Fruit fly (Drosophila melanogaster) whole organism, prepupa: ENCODE data around the gene CG31445.

ENCODE experiments used
- CG10631 ChIP-seq: fragments of 200-800 bp; sonication (Bioruptor generic); optimal IDR thresholded peaks from 2 replicates; lab custom pipeline; 2016; ENCODE audit warnings: missing biosample characterization, missing genetic modification characterization
- CG10669 ChIP-seq: fragments of 200-800 bp; sonication (Bioruptor generic); optimal IDR thresholded peaks from 3 replicates; lab custom pipeline; 2018; ENCODE audit warnings: missing biosample characterization, mild to moderate bottlenecking, missing genetic modification characterization, moderate library complexity
- CG11294 ChIP-seq: fragments of 200-800 bp; sonication (Bioruptor generic); IDR thresholded peaks from 2 replicates; pipeline ENCODE4 v1.3.6; 2022; ENCODE audit warnings: missing biosample characterization, missing genetic modification characterization
- CG11762 ChIP-seq: fragments of 200-800 bp; sonication (Bioruptor generic); optimal IDR thresholded peaks from 3 replicates; lab custom pipeline; 2016; ENCODE audit warnings: missing biosample characterization, missing genetic modification characterization; ENCODE audit not compliant: insufficient read depth
- CG11902 ChIP-seq: fragments of 200-800 bp; sonication (Bioruptor generic); optimal IDR thresholded peaks from 3 replicates; lab custom pipeline; 2016; ENCODE audit warnings: missing biosample characterization, missing genetic modification characterization
- CG15336 ChIP-seq: fragments of 200-800 bp; sonication (Bioruptor generic); IDR thresholded peaks from 2 replicates; pipeline ENCODE4 v1.3.6; 2022; ENCODE audit warnings: missing biosample characterization, missing genetic modification characterization
- CG1621 ChIP-seq: fragments of 200-800 bp; sonication (Bioruptor generic); optimal IDR thresholded peaks from 3 replicates; lab custom pipeline; 2018; ENCODE audit warnings: missing biosample characterization, mild to moderate bottlenecking, missing genetic modification characterization
- CG16779 ChIP-seq: fragments of 200-800 bp; sonication (Bioruptor generic); optimal IDR thresholded peaks from 3 replicates; lab custom pipeline; 2017; ENCODE audit warnings: missing biosample characterization, mild to moderate bottlenecking, missing genetic modification characterization
- CG31627 ChIP-seq: fragments of 200-800 bp; sonication (Bioruptor generic); optimal IDR thresholded peaks from 3 replicates; lab custom pipeline; 2016; ENCODE audit warnings: missing biosample characterization, missing genetic modification characterization
- CG32006 ChIP-seq: fragments of 200-800 bp; sonication (Bioruptor generic); optimal IDR thresholded peaks from 3 replicates; lab custom pipeline; 2017; ENCODE audit warnings: missing biosample characterization, mild to moderate bottlenecking, missing genetic modification characterization
- CG34406 ChIP-seq: fragments of 200-800 bp; sonication (Bioruptor generic); optimal IDR thresholded peaks from 3 replicates; lab custom pipeline; 2016; ENCODE audit warnings: missing biosample characterization, missing genetic modification characterization
- CG4318 ChIP-seq: fragments of 200-800 bp; sonication (Bioruptor generic); optimal IDR thresholded peaks from 3 replicates; lab custom pipeline; 2017; ENCODE audit warnings: missing biosample characterization, mild to moderate bottlenecking, missing genetic modification characterization
- CG6163 ChIP-seq: fragments of 200-800 bp; sonication (Bioruptor generic); IDR thresholded peaks from 3 replicates; pipeline ENCODE4 v1.3.6; 2022; ENCODE audit warnings: missing biosample characterization, missing genetic modification characterization
- CG6276 ChIP-seq: fragments of 200-800 bp; sonication (Bioruptor generic); optimal IDR thresholded peaks from 2 replicates; lab custom pipeline; 2017; ENCODE audit warnings: missing biosample characterization, mild to moderate bottlenecking, missing genetic modification characterization
- CG6854 ChIP-seq: fragments of 200-800 bp; sonication (Bioruptor generic); optimal IDR thresholded peaks from 2 replicates; lab custom pipeline; 2017; ENCODE audit warnings: missing biosample characterization, mild to moderate bottlenecking, missing genetic modification characterization
- CG7368 ChIP-seq: fragments of 200-800 bp; sonication (Bioruptor generic); optimal IDR thresholded peaks from 3 replicates; lab custom pipeline; 2016; ENCODE audit warnings: missing biosample characterization, missing genetic modification characterization
- CG8119 ChIP-seq: fragments of 200-800 bp; sonication (Bioruptor generic); IDR thresholded peaks from 3 replicates; pipeline ENCODE4 v1.3.6; 2022; ENCODE audit warnings: missing biosample characterization, missing genetic modification characterization
- CG8319 ChIP-seq: fragments of 200-800 bp; sonication (Bioruptor generic); optimal IDR thresholded peaks from 3 replicates; lab custom pipeline; 2016; ENCODE audit warnings: missing biosample characterization, missing genetic modification characterization
- CG8632 ChIP-seq: fragments of 200-800 bp; sonication (Bioruptor generic); optimal IDR thresholded peaks from 3 replicates; lab custom pipeline; 2016; ENCODE audit warnings: missing biosample characterization, missing genetic modification characterization
- CG9139 ChIP-seq: fragments of 200-800 bp; sonication (Bioruptor generic); optimal IDR thresholded peaks from 3 replicates; lab custom pipeline; 2017; ENCODE audit warnings: missing biosample characterization, mild to moderate bottlenecking, missing genetic modification characterization
- Eip75B ChIP-seq: fragments of 200-800 bp; sonication (Bioruptor generic); optimal IDR thresholded peaks from 3 replicates; lab custom pipeline; 2016; ENCODE audit warnings: missing biosample characterization, missing genetic modification characterization
- Eip78C ChIP-seq: fragments of 200-800 bp; sonication (Bioruptor generic); peaks from one replicate; lab custom pipeline; 2016; ENCODE audit warnings: missing biosample characterization, missing genetic modification characterization
- Eip93F ChIP-seq: fragments of 200-800 bp; sonication (Bioruptor generic); optimal IDR thresholded peaks from 2 replicates; lab custom pipeline; 2016; ENCODE audit warnings: missing biosample characterization, mild to moderate bottlenecking, missing genetic modification characterization
- Ets21C ChIP-seq: fragments of 200-800 bp; sonication (Bioruptor generic); optimal IDR thresholded peaks from 3 replicates; lab custom pipeline; 2016; ENCODE audit warnings: missing biosample characterization, missing genetic modification characterization
- Ets96B ChIP-seq: fragments of 200-800 bp; optimal IDR thresholded peaks from 2 replicates; lab custom pipeline; 2019; ENCODE audit warnings: missing biosample characterization, mild to moderate bottlenecking, missing genetic modification characterization, moderate library complexity
- Gug ChIP-seq: fragments of 200-800 bp; sonication (Bioruptor generic); IDR thresholded peaks from 2 replicates; pipeline ENCODE4 v1.3.6; 2022; ENCODE audit warnings: missing biosample characterization, missing genetic modification characterization
- Hr38 ChIP-seq: sonication (Bioruptor generic); optimal IDR thresholded peaks from 2 replicates; lab custom pipeline; 2016; ENCODE audit warnings: missing biosample characterization, missing genetic modification characterization
- Hr39 ChIP-seq: fragments of 200-800 bp; sonication (Bioruptor generic); optimal IDR thresholded peaks from 2 replicates; lab custom pipeline; 2016; ENCODE audit warnings: missing biosample characterization, missing genetic modification characterization
- Lpt ChIP-seq: fragments of 200-800 bp; sonication (Bioruptor generic); optimal IDR thresholded peaks from 3 replicates; lab custom pipeline; 2016; ENCODE audit warnings: missing biosample characterization, missing genetic modification characterization
- Met ChIP-seq: fragments of 200-800 bp; sonication (Bioruptor generic); optimal IDR thresholded peaks from 3 replicates; lab custom pipeline; 2016; ENCODE audit warnings: missing biosample characterization, missing genetic modification characterization
- OdsH ChIP-seq: fragments of 200-800 bp; sonication (Bioruptor generic); optimal IDR thresholded peaks from 3 replicates; lab custom pipeline; 2016; ENCODE audit warnings: missing biosample characterization, missing genetic modification characterization
- Smox ChIP-seq: fragments of 200-800 bp; sonication (Bioruptor generic); optimal IDR thresholded peaks from 3 replicates; lab custom pipeline; 2016; ENCODE audit warnings: missing biosample characterization, missing genetic modification characterization
- Sox102F ChIP-seq: fragments of 200-800 bp; sonication (Bioruptor generic); optimal IDR thresholded peaks from 2 replicates; lab custom pipeline; 2016; ENCODE audit warnings: missing biosample characterization, mild to moderate bottlenecking, missing genetic modification characterization
- Sox14 ChIP-seq: fragments of 200-800 bp; sonication (Bioruptor generic); optimal IDR thresholded peaks from 3 replicates; lab custom pipeline; 2016; ENCODE audit warnings: missing biosample characterization, missing genetic modification characterization
- Sox15 ChIP-seq: fragments of 200-800 bp; sonication (Bioruptor generic); optimal IDR thresholded peaks from 3 replicates; lab custom pipeline; 2016; ENCODE audit warnings: missing biosample characterization, missing genetic modification characterization
- acj6 ChIP-seq: fragments of 200-800 bp; sonication (Bioruptor generic); optimal IDR thresholded peaks from 3 replicates; lab custom pipeline; 2016; ENCODE audit warnings: missing biosample characterization, missing genetic modification characterization
- dac ChIP-seq: fragments of 200-800 bp; sonication (Bioruptor generic); optimal IDR thresholded peaks from 2 replicates; lab custom pipeline; 2017; ENCODE audit warnings: missing biosample characterization, mild to moderate bottlenecking, missing genetic modification characterization
- dsx ChIP-seq: fragments of 200-800 bp; optimal IDR thresholded peaks from 3 replicates; lab custom pipeline; 2019; ENCODE audit warnings: missing biosample characterization, mild to moderate bottlenecking, missing genetic modification characterization, moderate library complexity; ENCODE audit not compliant: poor library complexity, severe bottlenecking
- eg ChIP-seq: fragments of 200-800 bp; sonication (Bioruptor generic); IDR thresholded peaks from 3 replicates; pipeline ENCODE4 v1.3.6; 2022; ENCODE audit warnings: missing biosample characterization, missing genetic modification characterization
- fd85E ChIP-seq: fragments of 200-800 bp; sonication (Bioruptor generic); optimal IDR thresholded peaks from 3 replicates; lab custom pipeline; 2016; ENCODE audit warnings: missing biosample characterization, missing genetic modification characterization
- fkh ChIP-seq: fragments of 200-800 bp; sonication (Bioruptor generic); optimal IDR thresholded peaks from 3 replicates; lab custom pipeline; 2017; ENCODE audit warnings: missing biosample characterization, mild to moderate bottlenecking, missing genetic modification characterization, moderate library complexity
- net ChIP-seq: fragments of 200-800 bp; sonication (Bioruptor generic); optimal IDR thresholded peaks from 3 replicates; lab custom pipeline; 2016; ENCODE audit warnings: missing biosample characterization, missing genetic modification characterization
- pdm3 ChIP-seq: fragments of 200-800 bp; sonication (Bioruptor generic); optimal IDR thresholded peaks from 3 replicates; lab custom pipeline; 2016; ENCODE audit warnings: missing biosample characterization, missing genetic modification characterization
- salr ChIP-seq, 2 experiments: fragments of 200-800 bp; sonication (Bioruptor generic); optimal IDR thresholded peaks; 3 replicates each; lab custom pipeline; 2016 to 2018; ENCODE audit warnings: missing biosample characterization in 2 of 2, missing genetic modification characterization in 2 of 2, mild to moderate bottlenecking in 1 of 2
- spab ChIP-seq: fragments of 200-800 bp; sonication (Bioruptor generic); optimal IDR thresholded peaks from 2 replicates; lab custom pipeline; 2017; ENCODE audit warnings: missing biosample characterization, mild to moderate bottlenecking, missing genetic modification characterization, missing genetic modification reagents
- ss ChIP-seq, 2 experiments: fragments of 200-800 bp; sonication (Bioruptor generic); optimal IDR thresholded peaks; 2 replicates in 1 of 2; 3 replicates in 1 of 2; lab custom pipeline; 2017 to 2018; ENCODE audit warnings: mild to moderate bottlenecking in 2 of 2, missing biosample characterization in 2 of 2, missing genetic modification characterization in 2 of 2, moderate library complexity in 1 of 2
- svp ChIP-seq: fragments of 200-800 bp; sonication (Bioruptor generic); peaks from one replicate; lab custom pipeline; 2016; ENCODE audit warnings: missing biosample characterization, missing genetic modification characterization
- vri ChIP-seq: fragments of 200-800 bp; sonication (Bioruptor generic); optimal IDR thresholded peaks from 3 replicates; lab custom pipeline; 2016; ENCODE audit warnings: missing biosample characterization, mild to moderate bottlenecking, missing genetic modification characterization

CG31445 gene

dm6 chr3R:29211702-29212101 is 32.9 kb downstream of the CG31445 start (continued):
- peak; percentile 11 for TF ChIP-seq OdsH (GFP tag; lab: Kevin White, UChicago)

dm6 chr3R:29210542-29211393 is 33.9 kb downstream of the CG31445 start:
- TF ChIP-seq salr (GFP tag; optimal IDR thresholded peaks at IDR 0.05; lab: Kevin White, UChicago), result peak; percentile 43 to 63
- peak; percentile 71 for TF ChIP-seq Lpt (GFP tag; lab: Kevin White, UChicago)
- TF ChIP-seq CG8632 (GFP tag; lab: Kevin White, UChicago), result peak; percentile 47
- TF ChIP-seq CG1621 (tag; lab: Kevin White, UChicago), result peak; percentile 60
- TF ChIP-seq Eip75B (GFP tag; lab: Kevin White, UChicago), result peak; percentile 65
- TF ChIP-seq CG11762, result no peak
- TF ChIP-seq CG8119 (GFP tag; lab: Robert Waterston, UW), result peak; percentile 88
- TF ChIP-seq CG6163, result peak; percentile 85
- no peak for TF ChIP-seq CG11902 (GFP tag; lab: Kevin White, UChicago)
- TF ChIP-seq Eip78C, result peak; percentile 82
- peak; percentile 4 for TF ChIP-seq Hr39
- peak; percentile 72 for TF ChIP-seq svp (GFP tag; lab: Kevin White, UChicago)
- TF ChIP-seq CG10669 (GFP tag; lab: Kevin White, UChicago), result peak; percentile 62
- peak; percentile 87 for TF ChIP-seq CG4318 (GFP tag; lab: Kevin White, UChicago)
- TF ChIP-seq Smox (GFP tag; lab: Kevin White, UChicago), result no peak
- peak; percentile 90 for TF ChIP-seq CG6854 (GFP tag; lab: Kevin White, UChicago)
- TF ChIP-seq Eip93F (GFP tag; lab: Kevin White, UChicago), result no peak
- TF ChIP-seq CG34406 (GFP tag; lab: Kevin White, UChicago), result peak; percentile 59
- TF ChIP-seq CG31627 (GFP tag; lab: Kevin White, UChicago), result peak; percentile 24
- peak; percentile 1 for TF ChIP-seq CG8319
- TF ChIP-seq Sox15 (GFP tag; lab: Kevin White, UChicago), result peak; percentile 48
- peak; percentile 69 for TF ChIP-seq Sox102F
- TF ChIP-seq CG9139 (GFP tag; lab: Kevin White, UChicago), result peak; percentile 69
- peak; percentile 78 for TF ChIP-seq CG10631 (GFP tag; lab: Kevin White, UChicago)
- TF ChIP-seq dsx (GFP tag; lab: Kevin White, UChicago), result peak; percentile 72
- peak; percentile 79 for TF ChIP-seq dac (GFP tag; lab: Kevin White, UChicago)
- TF ChIP-seq fkh (GFP tag; lab: Kevin White, UChicago), result peak; percentile 15
- peak; percentile 43 for TF ChIP-seq Met (GFP tag; lab: Kevin White, UChicago)
- peak; percentile 87 for TF ChIP-seq CG6276 (GFP tag; lab: Kevin White, UChicago)
- peak; percentile 57 for TF ChIP-seq CG16779 (tag; lab: Kevin White, UChicago)
- peak; percentile 71; the same call in 1 of the 2 replicates for TF ChIP-seq CG11294
- TF ChIP-seq Sox14, result peak; percentile 56
- TF ChIP-seq CG7368 (GFP tag; lab: Kevin White, UChicago), result peak; percentile 19
- TF ChIP-seq Ets96B (tag; lab: Kevin White, UChicago), result peak; percentile 67
- peak; percentile 61 for TF ChIP-seq Gug (GFP tag; lab: Robert Waterston, UW)
- TF ChIP-seq CG32006, result peak; percentile 90
- peak; percentile 63 for TF ChIP-seq spab
- peak; percentile 67 for TF ChIP-seq acj6 (GFP tag; lab: Kevin White, UChicago)
- TF ChIP-seq eg (GFP tag; lab: Robert Waterston, UW), result peak; percentile 93
- peak; percentile 82 to 83 for TF ChIP-seq ss (GFP tag; optimal IDR thresholded peaks at IDR 0.05; lab: Kevin White, UChicago)
- TF ChIP-seq Hr38 (GFP tag; lab: Kevin White, UChicago), result peak; percentile 14
- peak; percentile 85 for TF ChIP-seq CG15336 (GFP tag; lab: Robert Waterston, UW)
- peak; percentile 81 for TF ChIP-seq pdm3 (GFP tag; lab: Kevin White, UChicago)
- TF ChIP-seq net, result peak; percentile 74
- TF ChIP-seq Ets21C, result no peak
- peak; percentile 75 for TF ChIP-seq OdsH (GFP tag; lab: Kevin White, UChicago)
- TF ChIP-seq vri (GFP tag; lab: Kevin White, UChicago), result peak; percentile 56
- no peak for TF ChIP-seq fd85E
